Fruit fly (Drosophila melanogaster): ENCODE data around the gene CG9399.

Gene CG9399

dm6 chr3R:9618331-9618730 is 44.3 kb upstream of the CG9399 start (continued):
- peak; percentile 72; the same call in 2 of the 3 replicates for TF ChIP-seq CG11695 (GFP tag; IDR thresholded peaks at IDR 0.05)
- peak; percentile 62 for TF ChIP-seq CG2712 (tag; optimal IDR thresholded peaks at IDR 0.05)
- no peak for TF ChIP-seq pan (optimal IDR thresholded peaks at IDR 0.05)
- peak in 1 of 2 experiments; percentile 86 for TF ChIP-seq pan (GFP tag; optimal IDR thresholded peaks at IDR 0.05 in 1 of 2, IDR thresholded peaks at IDR 0.05 in 1 of 2)
- TF ChIP-seq HLH4C (GFP tag; IDR thresholded peaks at IDR 0.05; ENCODE audit: partially characterized antibody) = no peak
- TF ChIP-seq HmgZ (tag; optimal IDR thresholded peaks at IDR 0.05) = peak; percentile 25
- peak; percentile 2 for TF ChIP-seq dm (GFP tag; optimal IDR thresholded peaks at IDR 0.05)
- peak; percentile 65 for TF ChIP-seq pum (GFP tag; optimal IDR thresholded peaks at IDR 0.05)
- TF ChIP-seq fd102C (GFP tag; optimal IDR thresholded peaks at IDR 0.05) = no peak
- no peak for TF ChIP-seq D (optimal IDR thresholded peaks at IDR 0.05)
- peak; percentile 60 for TF ChIP-seq D (GFP tag; optimal IDR thresholded peaks at IDR 0.05)
- TF ChIP-seq CG5953 (GFP tag; IDR thresholded peaks at IDR 0.05) = peak; percentile 79
- peak; percentile 84 for TF ChIP-seq lmd (GFP tag; IDR thresholded peaks at IDR 0.05)
- peak; percentile 61 for TF ChIP-seq en (GFP tag; optimal IDR thresholded peaks at IDR 0.05)
- TF ChIP-seq fd3F (GFP tag; optimal IDR thresholded peaks at IDR 0.05) = peak; percentile 31
- TF ChIP-seq twi (tag; optimal IDR thresholded peaks at IDR 0.05) = peak; percentile 17
- peak; percentile 66 for TF ChIP-seq CoRest (tag; optimal IDR thresholded peaks at IDR 0.05)
- TF ChIP-seq gcm (GFP tag; optimal IDR thresholded peaks at IDR 0.05) = peak; percentile 42
- peak; percentile 82 for TF ChIP-seq Blimp-1 (GFP tag; optimal IDR thresholded peaks at IDR 0.05)
- TF ChIP-seq inv (GFP tag; IDR thresholded peaks at IDR 0.05; ENCODE audit: partially characterized antibody) = no peak
- peak; percentile 66 for TF ChIP-seq CG1233 (GFP tag; optimal IDR thresholded peaks at IDR 0.05)
- peak; percentile 65 for TF ChIP-seq CG17829 (tag; optimal IDR thresholded peaks at IDR 0.05)
- peak; percentile 63 for TF ChIP-seq CG9817 (tag; optimal IDR thresholded peaks at IDR 0.05)
- peak; percentile 60 for TF ChIP-seq maf-S (GFP tag; optimal IDR thresholded peaks at IDR 0.05)
- TF ChIP-seq CG1647 (GFP tag; optimal IDR thresholded peaks at IDR 0.05) = peak; percentile 62
- TF ChIP-seq sqz (GFP tag; optimal IDR thresholded peaks at IDR 0.05) = peak; percentile 21
- no peak for TF ChIP-seq CG14965 (GFP tag; optimal IDR thresholded peaks at IDR 0.05; ENCODE audit: borderline replicate concordance)
- TF ChIP-seq CG14710 (tag; optimal IDR thresholded peaks at IDR 0.05) = peak; percentile 63
- TF ChIP-seq CG12104 (GFP tag; optimal IDR thresholded peaks at IDR 0.05) = no peak
- TF ChIP-seq CG17359 (tag; optimal IDR thresholded peaks at IDR 0.05) = peak; percentile 83
- TF ChIP-seq sens-2 (GFP tag; IDR thresholded peaks at IDR 0.05) = peak; percentile 84
- TF ChIP-seq pb (GFP tag; optimal IDR thresholded peaks at IDR 0.05) = peak; percentile 42
- TF ChIP-seq CG30403 (GFP tag; optimal IDR thresholded peaks at IDR 0.05) = peak; percentile 78
- TF ChIP-seq scrt (GFP tag; optimal IDR thresholded peaks at IDR 0.05) = peak; percentile 30
- no peak for TF ChIP-seq Opbp (GFP tag; IDR thresholded peaks at IDR 0.05; ENCODE audit: partially characterized antibody)
- peak; percentile 80 for TF ChIP-seq esg (GFP tag; conservative IDR thresholded peaks at IDR 0.05)
- TF ChIP-seq CG3995 (GFP tag; optimal IDR thresholded peaks at IDR 0.05) = no peak
- peak; percentile 66 for TF ChIP-seq CG1602 (GFP tag; optimal IDR thresholded peaks at IDR 0.05)
- TF ChIP-seq Oaz (GFP tag; IDR thresholded peaks at IDR 0.05) = peak; percentile 48
- peak in 1 of 2 experiments; percentile 87 for TF ChIP-seq bsh (GFP tag; optimal IDR thresholded peaks at IDR 0.05)
- peak; percentile 35 for TF ChIP-seq pho (GFP tag; optimal IDR thresholded peaks at IDR 0.05)
- no peak for TF ChIP-seq zf30C (GFP tag; optimal IDR thresholded peaks at IDR 0.05)
- TF ChIP-seq CG16863 (GFP tag; optimal IDR thresholded peaks at IDR 0.05) = peak; percentile 68
- TF ChIP-seq hb (GFP tag; IDR thresholded peaks at IDR 0.05; ENCODE audit: partially characterized antibody) = no peak
- peak; percentile 81 for TF ChIP-seq CG11504 (tag; optimal IDR thresholded peaks at IDR 0.05)
- peak; percentile 82 for TF ChIP-seq Xbp1 (GFP tag; optimal IDR thresholded peaks at IDR 0.05)
- no peak for TF ChIP-seq br (optimal IDR thresholded peaks at IDR 0.05)
- TF ChIP-seq CG2678 (tag; optimal IDR thresholded peaks at IDR 0.05) = peak; percentile 76
- TF ChIP-seq ab (GFP tag; optimal IDR thresholded peaks at IDR 0.05) = peak; percentile 71
- TF ChIP-seq Dip3 (GFP tag; optimal IDR thresholded peaks at IDR 0.05) = peak; percentile 60
- TF ChIP-seq tna (GFP tag; IDR thresholded peaks at IDR 0.05; ENCODE audit: partially characterized antibody) = no peak

All from whole organism, embryonic.